Fruit fly (Drosophila melanogaster) whole organism, embryonic: ENCODE measurements around the gene CG17270.

ENCODE experiments used
- CG12299 ChIP-seq: fragments of 200-800 bp; sonication (Bioruptor generic); optimal IDR thresholded peaks from 2 replicates; lab custom pipeline; 2018; ENCODE audit warnings: missing biosample characterization, mild to moderate bottlenecking, missing genetic modification characterization
- Fer1 ChIP-seq: fragments of 200-800 bp; sonication (Bioruptor generic); optimal IDR thresholded peaks from 2 replicates; lab custom pipeline; 2017; ENCODE audit warnings: missing biosample characterization, mild to moderate bottlenecking, missing genetic modification characterization
- hth ChIP-seq: fragments of >200 bp; optimal IDR thresholded peaks from 2 replicates; lab custom pipeline; 2017; ENCODE audit warnings: inconsistent platforms
- insv ChIP-seq, 2 experiments: fragments of 200-800 bp; sonication (Bioruptor generic); optimal IDR thresholded peaks; 3 replicates each; lab custom pipeline; 2016 to 2018; ENCODE audit warnings: missing biosample characterization in 2 of 2, missing genetic modification characterization in 2 of 2
- lilli ChIP-seq: fragments of 200-800 bp; sonication (Bioruptor generic); optimal IDR thresholded peaks from 3 replicates; lab custom pipeline; 2016; ENCODE audit warnings: missing biosample characterization, missing genetic modification characterization

dm6 chr3R:20838787-20839186 is 20.1 kb upstream of the CG17270 start:
- TF ChIP-seq insv (GFP tag; optimal IDR thresholded peaks at IDR 0.05; lab: Kevin White, UChicago) = no peak
- no peak for TF ChIP-seq CG12299 (tag; lab: Kevin White, UChicago)
- no peak for TF ChIP-seq hth (lab: Kevin White, UChicago)
- no peak for TF ChIP-seq lilli (GFP tag; lab: Kevin White, UChicago)
- no peak for TF ChIP-seq Fer1 (GFP tag; lab: Kevin White, UChicago)
